Fruit fly (Drosophila melanogaster) whole organism, embryonic: ENCODE results near the gene CG44006.

Experiments used
- CG18262 ChIP-seq: fragments of 200-800 bp; optimal IDR thresholded peaks from 3 replicates; lab custom pipeline; 2019; ENCODE audit warnings: missing biosample characterization, mild to moderate bottlenecking, missing genetic modification characterization, moderate library complexity
- CG30403 ChIP-seq: fragments of 200-800 bp; sonication (Bioruptor generic); optimal IDR thresholded peaks from 3 replicates; lab custom pipeline; 2016; ENCODE audit warnings: missing biosample characterization, missing genetic modification characterization
- CG34224 ChIP-seq: fragments of 200-800 bp; sonication (Bioruptor generic); IDR thresholded peaks from 3 replicates; pipeline ENCODE4 v1.3.6; 2022; ENCODE audit warnings: missing biosample characterization, missing genetic modification characterization; ENCODE audit not compliant: partially characterized antibody

DNA sequence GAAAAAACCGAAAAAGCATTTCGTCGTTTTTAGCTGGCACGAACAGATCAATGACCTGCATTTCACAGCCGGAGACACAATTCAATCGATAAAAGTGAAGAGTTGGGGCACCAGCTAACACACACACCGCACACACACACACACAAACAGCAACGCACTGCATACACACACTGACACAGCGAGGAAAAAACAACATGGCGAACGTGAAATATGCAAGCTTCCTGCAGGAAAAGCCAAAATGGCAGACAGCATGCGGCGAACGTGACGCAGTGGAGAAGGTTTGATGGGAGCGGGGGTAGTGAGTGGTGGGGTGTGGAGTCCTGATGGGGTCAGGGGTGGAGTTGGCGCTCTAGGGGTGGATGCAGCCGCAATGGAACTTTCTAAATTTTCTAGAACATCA is 14.0 kb upstream of the CG44006 start:
- TF ChIP-seq CG18262 (tag; lab: Kevin White, UChicago), result no peak
- no peak for TF ChIP-seq CG34224 (GFP tag; lab: Robert Waterston, UW)
- TF ChIP-seq CG30403 (GFP tag; lab: Kevin White, UChicago), result no peak
